Worm (Caenorhabditis elegans): Measurements from ENCODE around the gene srh-56.

The srh-56 gene

DNA sequence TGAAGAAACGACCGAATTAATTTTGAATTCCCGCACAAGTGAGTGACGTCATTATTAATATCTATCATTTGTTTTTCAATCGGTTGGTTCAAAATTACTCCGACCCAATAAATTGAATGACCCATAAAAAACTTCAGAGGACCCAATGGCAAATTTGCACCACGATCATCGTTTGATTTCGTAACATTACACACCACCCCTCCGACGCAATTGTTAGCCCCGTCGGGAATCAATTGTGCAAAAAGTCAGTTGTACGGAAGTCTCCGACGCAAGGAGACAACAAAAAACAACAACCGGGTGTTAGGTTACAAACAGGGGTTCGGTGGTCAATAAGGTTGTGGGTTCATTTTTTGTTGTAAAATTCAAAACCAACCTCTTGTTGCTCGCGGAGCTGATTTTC lies 30.3 kb downstream of the srh-56 start:
- TF ChIP-seq unc-62 (GFP tag; optimal IDR thresholded peaks at IDR 0.05): no peak
- TF ChIP-seq nhr-129 (tag; optimal IDR thresholded peaks at IDR 0.05): peak; percentile 43

DNA sequence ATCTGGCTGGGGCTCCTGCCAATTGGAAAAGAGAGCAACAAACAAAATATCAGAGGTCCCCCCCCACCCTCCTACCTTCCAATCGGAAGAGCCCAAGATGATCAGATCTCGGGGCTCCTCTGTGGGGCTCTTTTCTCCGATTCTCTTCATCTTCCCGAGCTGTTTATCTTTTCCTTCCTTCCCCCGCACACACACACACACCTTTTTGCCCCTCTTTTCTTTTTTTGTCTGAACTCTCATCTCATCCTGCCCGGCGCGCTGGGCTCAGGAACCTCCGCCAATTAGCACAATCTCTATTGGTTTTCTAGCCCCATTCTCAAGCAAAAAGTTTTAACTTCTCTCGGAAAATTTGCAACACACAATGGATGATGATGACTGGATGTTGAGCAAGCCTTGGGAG lies 31.6 kb downstream of the srh-56 start:
- no peak for TF ChIP-seq unc-39 (tag; optimal IDR thresholded peaks at IDR 0.05)
- no peak for TF ChIP-seq lin-11 (tag; optimal IDR thresholded peaks at IDR 0.05)
- no peak for TF ChIP-seq unc-62 (GFP tag; optimal IDR thresholded peaks at IDR 0.05)
- no peak for TF ChIP-seq egl-27 (tag; optimal IDR thresholded peaks at IDR 0.05)
- no peak for TF ChIP-seq dmd-4 (tag; optimal IDR thresholded peaks at IDR 0.05)
- no peak for TF ChIP-seq ceh-82 (tag; optimal IDR thresholded peaks at IDR 0.05)
- no peak for TF ChIP-seq nhr-11 (tag; optimal IDR thresholded peaks at IDR 0.05)
- TF ChIP-seq nhr-10 (tag; optimal IDR thresholded peaks at IDR 0.05): no peak
- no peak for TF ChIP-seq aly-2 (tag; optimal IDR thresholded peaks at IDR 0.05)
- no peak for TF ChIP-seq nhr-23 (tag; optimal IDR thresholded peaks at IDR 0.05)
- TF ChIP-seq R02D3.7 (tag; optimal IDR thresholded peaks at IDR 0.05): no peak
- TF ChIP-seq elt-3 (tag; optimal IDR thresholded peaks at IDR 0.05): no peak
- no peak for TF ChIP-seq lin-13 (GFP tag; optimal IDR thresholded peaks at IDR 0.05)
- no peak for TF ChIP-seq skn-1 (tag; optimal IDR thresholded peaks at IDR 0.05)
- TF ChIP-seq nhr-237 (tag; optimal IDR thresholded peaks at IDR 0.05): no peak
- no peak for TF ChIP-seq nhr-129 (tag; optimal IDR thresholded peaks at IDR 0.05)
- TF ChIP-seq unc-55 (GFP tag; optimal IDR thresholded peaks at IDR 0.05): no peak
- TF ChIP-seq sma-9 (GFP tag; optimal IDR thresholded peaks at IDR 0.05): no peak
- no peak for TF ChIP-seq sma-9 (tag; optimal IDR thresholded peaks at IDR 0.05)

DNA sequence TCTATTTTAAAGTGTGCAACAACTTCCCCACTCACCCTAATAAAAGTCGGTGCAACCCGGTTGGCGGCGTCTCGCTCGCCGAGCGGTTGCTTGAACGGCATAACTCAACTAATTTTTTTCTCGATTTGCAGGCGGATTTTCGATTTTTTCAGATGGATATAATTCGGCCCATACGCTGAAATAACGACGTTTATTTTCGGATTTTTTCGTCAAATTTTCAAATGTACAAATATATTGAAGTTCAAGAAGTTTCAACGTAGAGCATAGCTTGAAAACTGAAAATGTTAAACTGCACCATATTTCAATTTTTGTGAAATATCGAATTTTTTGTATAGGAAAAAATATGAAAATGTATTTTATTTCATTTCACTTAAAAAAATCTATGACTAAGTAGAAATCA lies 36.1 kb downstream of the srh-56 start, which contains the start of gene ketn-1:
ketn-1 (minus strand) TSS at position 101 of the 400 bp plus-strand sequence.
- TF ChIP-seq nhr-11 (tag; optimal IDR thresholded peaks at IDR 0.05) (no peak), zag-1 (tag; optimal IDR thresholded peaks at IDR 0.05) (no peak), ztf-4 (tag; optimal IDR thresholded peaks at IDR 0.05) (no peak), unc-55 (GFP tag; optimal IDR thresholded peaks at IDR 0.05) (no peak), unc-39 (tag; optimal IDR thresholded peaks at IDR 0.05) (no peak), nhr-6 (tag; optimal IDR thresholded peaks at IDR 0.05) (no peak)

DNA sequence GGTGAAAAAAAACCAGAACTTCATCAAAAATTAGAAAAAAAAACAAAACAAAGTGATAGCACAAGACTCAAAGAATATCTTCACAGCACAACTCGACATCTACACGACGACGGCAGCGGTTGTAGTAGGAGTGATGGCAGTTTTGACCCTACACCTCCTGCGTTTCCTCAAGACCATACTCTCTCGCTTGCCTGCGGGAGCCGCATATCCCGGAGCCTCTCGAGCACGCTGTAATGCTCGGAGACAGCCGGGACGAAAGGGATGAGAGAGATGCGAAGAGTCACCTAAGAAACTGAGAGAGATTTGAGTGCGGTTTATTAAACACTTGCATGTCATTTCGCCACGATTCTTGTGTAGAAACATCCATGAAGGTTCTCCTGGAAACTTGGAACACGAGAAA lies 37.8 kb downstream of the srh-56 start:
- no peak for TF ChIP-seq lin-13 (GFP tag; optimal IDR thresholded peaks at IDR 0.05)
- peak; percentile 33 for TF ChIP-seq F13H6.1 (tag; optimal IDR thresholded peaks at IDR 0.05)
- peak; percentile 31 for TF ChIP-seq nhr-129 (tag; optimal IDR thresholded peaks at IDR 0.05)
- TF ChIP-seq lin-11 (tag; optimal IDR thresholded peaks at IDR 0.05): no peak
- TF ChIP-seq egl-27 (tag; optimal IDR thresholded peaks at IDR 0.05): no peak
- no peak for TF ChIP-seq snpc-4 (tag; optimal IDR thresholded peaks at IDR 0.05)
- no peak for TF ChIP-seq ama-1 (optimal IDR thresholded peaks at IDR 0.05)
- TF ChIP-seq alr-1 (tag; optimal IDR thresholded peaks at IDR 0.05): no peak
- TF ChIP-seq nhr-12 (tag; optimal IDR thresholded peaks at IDR 0.05): no peak
- TF ChIP-seq unc-62 (GFP tag; optimal IDR thresholded peaks at IDR 0.05): no peak
- TF ChIP-seq sem-4 (tag; optimal IDR thresholded peaks at IDR 0.05): no peak
- no peak for TF ChIP-seq nhr-11 (tag; optimal IDR thresholded peaks at IDR 0.05)
- TF ChIP-seq nhr-25 (tag; optimal IDR thresholded peaks at IDR 0.05): no peak
- TF ChIP-seq lsy-2 (tag; optimal IDR thresholded peaks at IDR 0.05): no peak
- no peak for TF ChIP-seq zag-1 (tag; optimal IDR thresholded peaks at IDR 0.05)
- no peak for TF ChIP-seq nhr-10 (tag; optimal IDR thresholded peaks at IDR 0.05)

DNA sequence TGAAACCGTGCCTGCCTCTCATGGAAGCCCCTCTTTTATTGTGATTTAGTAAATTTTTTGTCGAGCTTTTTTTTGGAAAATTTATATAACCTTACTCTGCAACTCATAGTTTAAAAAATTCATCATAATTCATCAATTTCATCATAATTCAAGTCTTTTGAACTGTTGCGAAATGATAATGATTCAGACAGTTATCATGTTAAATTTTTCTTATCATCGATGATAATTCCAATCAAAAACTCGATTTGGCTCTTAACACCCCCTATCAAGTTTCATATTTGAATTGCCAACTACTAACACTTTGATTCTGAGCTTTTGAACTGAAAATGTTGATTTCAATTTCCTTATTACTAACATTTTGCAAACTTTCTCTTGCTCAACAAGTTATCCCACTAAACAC lies 38.5 kb downstream of the srh-56 start, which contains the start of gene F54E2.1:
F54E2.1 (plus strand) TSS at position 235 of the 400 bp plus-strand sequence.
- TF ChIP-seq dmd-4 (tag; optimal IDR thresholded peaks at IDR 0.05) (no peak), ZK546.5 (tag; optimal IDR thresholded peaks at IDR 0.05) (no peak), zag-1 (tag; optimal IDR thresholded peaks at IDR 0.05) (no peak), unc-39 (tag; optimal IDR thresholded peaks at IDR 0.05) (no peak), aly-2 (tag; optimal IDR thresholded peaks at IDR 0.05) (no peak), blmp-1 (tag; optimal IDR thresholded peaks at IDR 0.05; ENCODE audit: insufficient read depth) (no peak), fos-1 (tag; optimal IDR thresholded peaks at IDR 0.05) (peak; percentile 100), sma-9 (GFP tag; optimal IDR thresholded peaks at IDR 0.05) (no peak), sma-9 (tag; optimal IDR thresholded peaks at IDR 0.05) (no peak), nhr-25 (tag; optimal IDR thresholded peaks at IDR 0.05) (no peak), ztf-11 (tag; optimal IDR thresholded peaks at IDR 0.05) (no peak), crh-2 (tag; optimal IDR thresholded peaks at IDR 0.05) (peak; percentile 20), elt-1 (tag; optimal IDR thresholded peaks at IDR 0.05) (no peak), gmeb-1 (tag; optimal IDR thresholded peaks at IDR 0.05) (peak; percentile 29), nhr-129 (tag; optimal IDR thresholded peaks at IDR 0.05) (no peak), ceh-16 (tag; optimal IDR thresholded peaks at IDR 0.05) (no peak), ceh-82 (tag; optimal IDR thresholded peaks at IDR 0.05) (no peak), mdl-1 (tag; optimal IDR thresholded peaks at IDR 0.05) (no peak), mab-5 (tag; optimal IDR thresholded peaks at IDR 0.05) (no peak), elt-3 (tag; optimal IDR thresholded peaks at IDR 0.05) (no peak), C34F6.9 (tag; optimal IDR thresholded peaks at IDR 0.05) (no peak), peb-1 (tag; optimal IDR thresholded peaks at IDR 0.05) (no peak), unc-62 (GFP tag; optimal IDR thresholded peaks at IDR 0.05) (no peak), unc-55 (GFP tag; optimal IDR thresholded peaks at IDR 0.05) (no peak)

Data from whole organism, L2 larva.